Worm (Caenorhabditis elegans) whole organism, L1 larva: ENCODE data around the gene pgm-2.

Experiments
- efl-1 ChIP-seq, 4 experiments: fragments of 150-350 bp; optimal IDR thresholded peaks in 3 of 4; peaks in 1 of 4; 1 replicate in 1 of 4; 2 replicates in 3 of 4; lab custom pipeline; 2014; ENCODE audit warnings: missing biosample characterization in 2 of 4, missing genetic modification characterization in 2 of 4, missing genetic modification reagents in 2 of 4
- efl-3 ChIP-seq: fragments of 200-800 bp; sonication (Bioruptor generic); optimal IDR thresholded peaks from 2 replicates; lab custom pipeline; 2018; ENCODE audit warnings: mild to moderate bottlenecking, missing genetic modification characterization, missing compliant biosample characterization
- elt-3 ChIP-seq, 6 experiments: fragments of 150-350 bp in 1 of 6; sonication (generic microtip); optimal IDR thresholded peaks; 2 replicates each; lab custom pipeline; 2017 to 2018; ENCODE audit warnings: missing biosample characterization in 6 of 6, missing genetic modification characterization in 6 of 6, inconsistent platforms in 1 of 6
- lin-39 ChIP-seq: fragments of 150-350 bp; optimal IDR thresholded peaks from 2 replicates; lab custom pipeline; 2014; ENCODE audit warnings: missing biosample characterization, missing genetic modification reagents, missing genetic modification characterization
- lsy-2 ChIP-seq, 2 experiments: fragments of 150-350 bp; optimal IDR thresholded peaks; 2 replicates each; lab custom pipeline; 2014; ENCODE audit warnings: missing biosample characterization in 2 of 2, missing genetic modification characterization in 2 of 2
- nhr-47 ChIP-seq: sonication (generic microtip); optimal IDR thresholded peaks from 2 replicates; lab custom pipeline; 2016; ENCODE audit warnings: mild to moderate bottlenecking, missing genetic modification characterization, moderate library complexity, missing compliant biosample characterization
- pqm-1 ChIP-seq: sonication (generic microtip); optimal IDR thresholded peaks from 3 replicates; lab custom pipeline; 2017; ENCODE audit warnings: missing biosample characterization, missing genetic modification characterization
- snpc-4 ChIP-seq: fragments of 150-350 bp; optimal IDR thresholded peaks from 2 replicates; lab custom pipeline; 2014; ENCODE audit warnings: missing biosample characterization, missing genetic modification characterization
- unc-62 ChIP-seq: fragments of 150-350 bp; optimal IDR thresholded peaks from 2 replicates; lab custom pipeline; 2014; ENCODE audit warnings: missing biosample characterization, missing genetic modification reagents, missing genetic modification characterization
- ztf-11 ChIP-seq, 2 experiments: sonication (generic microtip); optimal IDR thresholded peaks; 2 replicates each; lab custom pipeline; 2016 to 2017; ENCODE audit warnings: missing genetic modification characterization in 2 of 2, missing biosample characterization in 1 of 2, missing compliant biosample characterization in 1 of 2

- TF ChIP-seq ztf-11 (tag; optimal IDR thresholded peaks at IDR 0.05; lab: Kevin White, UChicago) = no peak
- TF ChIP-seq unc-62 (GFP tag; lab: Kevin White, UChicago) = no peak
- TF ChIP-seq efl-1 (optimal IDR thresholded peaks at IDR 0.05; lab: Kevin White, UChicago) = no peak
- no peak for TF ChIP-seq efl-1 (GFP tag; optimal IDR thresholded peaks at IDR 0.05 in 1 of 2; lab: Kevin White, UChicago)
- TF ChIP-seq nhr-47 = no peak
- no peak for TF ChIP-seq elt-3 (tag; optimal IDR thresholded peaks at IDR 0.05; lab: Kevin White, UChicago)
- peak in 1 of 2 experiments; percentile 23 for TF ChIP-seq lsy-2 (tag; optimal IDR thresholded peaks at IDR 0.05; lab: Kevin White, UChicago)
- no peak for TF ChIP-seq lin-39 (tag; lab: Kevin White, UChicago)
- TF ChIP-seq pqm-1 (tag; lab: Kevin White, UChicago) = no peak
- no peak for TF ChIP-seq efl-3 (GFP tag; lab: Kevin White, UChicago)
- TF ChIP-seq snpc-4 = no peak
Measured at ce11 chrIII:13346785-13347184, 47.6 kb downstream of the pgm-2 start, which contains the start of gene mtm-6.
